Fruit fly (Drosophila melanogaster) whole organism, embryonic: Measurements from ENCODE around the gene Bap111.

ENCODE experiments used
- BEAF-32 ChIP-seq: fragments of 200-800 bp; sonication (Bioruptor generic); optimal IDR thresholded peaks from 3 replicates; lab custom pipeline; 2017; ENCODE audit warnings: missing biosample characterization, missing genetic modification characterization, mild to moderate bottlenecking, moderate library complexity, missing genetic modification reagents
- Blimp-1 ChIP-seq: fragments of 200-800 bp; sonication (Bioruptor generic); optimal IDR thresholded peaks from 3 replicates; lab custom pipeline; 2018; ENCODE audit warnings: missing biosample characterization, missing genetic modification characterization, mild to moderate bottlenecking, moderate library complexity, missing genetic modification reagents
- CG15479 ChIP-seq: fragments of 200-800 bp; sonication (Bioruptor generic); optimal IDR thresholded peaks from 3 replicates; lab custom pipeline; 2019; ENCODE audit warnings: missing biosample characterization, mild to moderate bottlenecking, missing genetic modification characterization, moderate library complexity
- CG2199 ChIP-seq: fragments of 200-800 bp; sonication (Bioruptor generic); IDR thresholded peaks from 3 replicates; pipeline ENCODE4 v1.3.6; 2022; ENCODE audit warnings: missing biosample characterization, missing genetic modification characterization
- CG2202 ChIP-seq: fragments of 200-800 bp; sonication (Bioruptor generic); optimal IDR thresholded peaks from 2 replicates; lab custom pipeline; 2018; ENCODE audit warnings: missing biosample characterization, mild to moderate bottlenecking, missing genetic modification characterization
- CG34422 ChIP-seq: fragments of 200-800 bp; sonication (Bioruptor generic); IDR thresholded peaks from 3 replicates; pipeline ENCODE4 v1.3.6; 2022; ENCODE audit warnings: missing biosample characterization, missing genetic modification characterization
- CG6813 ChIP-seq: fragments of 200-800 bp; sonication (Bioruptor generic); optimal IDR thresholded peaks from 2 replicates; lab custom pipeline; 2017; ENCODE audit warnings: missing biosample characterization, missing genetic modification characterization, mild to moderate bottlenecking, moderate library complexity, missing genetic modification reagents
- CG7556 ChIP-seq: fragments of 200-800 bp; sonication (Bioruptor generic); optimal IDR thresholded peaks from 2 replicates; lab custom pipeline; 2017; ENCODE audit warnings: missing biosample characterization, mild to moderate bottlenecking, missing genetic modification characterization
- CrebB ChIP-seq: fragments of 200-800 bp; sonication (Bioruptor generic); optimal IDR thresholded peaks from 3 replicates; lab custom pipeline; 2018; ENCODE audit warnings: missing biosample characterization, mild to moderate bottlenecking, missing genetic modification characterization
- Dll ChIP-seq: fragments of 200-800 bp; sonication (Bioruptor generic); IDR thresholded peaks from 4 replicates; pipeline ENCODE4 v1.3.6; 2022; ENCODE audit warnings: missing biosample characterization, missing genetic modification characterization; ENCODE audit not compliant: partially characterized antibody
- Hand ChIP-seq: fragments of 200-800 bp; sonication (Bioruptor generic); optimal IDR thresholded peaks from 2 replicates; lab custom pipeline; 2017; ENCODE audit warnings: mild to moderate bottlenecking, missing biosample characterization, missing genetic modification reagents, missing genetic modification characterization
- Kr ChIP-seq: fragments of 200-800 bp; sonication (Bioruptor generic); optimal IDR thresholded peaks from 2 replicates; lab custom pipeline; 2017; ENCODE audit warnings: missing biosample characterization, mild to moderate bottlenecking, missing genetic modification characterization
- Med ChIP-seq: fragments of 200-800 bp; sonication (Bioruptor generic); peaks from one replicate; lab custom pipeline; 2016; ENCODE audit warnings: missing biosample characterization, missing genetic modification characterization, mild to moderate bottlenecking, inconsistent platforms, moderate library complexity
- NK7.1 ChIP-seq: fragments of 200-800 bp; sonication (Bioruptor generic); optimal IDR thresholded peaks from 3 replicates; lab custom pipeline; 2016; ENCODE audit warnings: missing biosample characterization, missing genetic modification characterization
- PHDP ChIP-seq: fragments of 200-800 bp; sonication (Bioruptor generic); optimal IDR thresholded peaks from 3 replicates; lab custom pipeline; 2018; ENCODE audit warnings: missing biosample characterization, mild to moderate bottlenecking, missing genetic modification characterization, moderate library complexity
- Scr ChIP-seq: fragments of 200-800 bp; sonication (Bioruptor generic); IDR thresholded peaks from 2 replicates; pipeline ENCODE4 v1.3.6; 2022; ENCODE audit warnings: missing biosample characterization, missing genetic modification characterization; ENCODE audit not compliant: partially characterized antibody
- Sry-δ ChIP-seq: fragments of 200-800 bp; sonication (Bioruptor generic); optimal IDR thresholded peaks from 2 replicates; lab custom pipeline; 2016; ENCODE audit warnings: missing biosample characterization, missing genetic modification characterization
- Xrp1 ChIP-seq: fragments of 200-800 bp; sonication (Bioruptor generic); IDR thresholded peaks from 2 replicates; pipeline ENCODE4 v1.3.6; 2022; ENCODE audit warnings: missing biosample characterization, missing genetic modification characterization
- abd-A ChIP-seq: fragments of 200-800 bp; sonication (Bioruptor generic); optimal IDR thresholded peaks from 3 replicates; lab custom pipeline; 2019; ENCODE audit warnings: missing biosample characterization, mild to moderate bottlenecking, missing genetic modification characterization, moderate library complexity
- cad ChIP-seq: fragments of >200 bp; optimal IDR thresholded peaks from 2 replicates; lab custom pipeline; 2017; ENCODE audit warnings: missing biosample characterization, missing genetic modification characterization
- ci ChIP-seq: fragments of 200-800 bp; sonication (Bioruptor generic); IDR thresholded peaks from 3 replicates; pipeline ENCODE4 v1.3.6; 2022; ENCODE audit warnings: missing biosample characterization, missing genetic modification characterization
- dimm ChIP-seq: fragments of 200-800 bp; sonication (Bioruptor generic); IDR thresholded peaks from 2 replicates; pipeline ENCODE4 v1.3.6; 2022; ENCODE audit warnings: missing biosample characterization, missing genetic modification characterization
- esg ChIP-seq: fragments of 200-800 bp; sonication (Bioruptor generic); conservative IDR thresholded peaks from 2 replicates; pipeline ENCODE4 v1.3.6; 2022; ENCODE audit warnings: missing biosample characterization, missing genetic modification characterization
- eve ChIP-seq, 2 experiments: fragments of >200 bp; optimal IDR thresholded peaks; 2 replicates each; lab custom pipeline; 2017; ENCODE audit warnings: missing biosample characterization in 2 of 2, missing genetic modification characterization in 2 of 2
- gem ChIP-seq: fragments of 200-800 bp; sonication (Bioruptor generic); optimal IDR thresholded peaks from 2 replicates; lab custom pipeline; 2019; ENCODE audit warnings: missing biosample characterization, mild to moderate bottlenecking, missing genetic modification characterization, moderate library complexity
- grau ChIP-seq: fragments of 200-800 bp; optimal IDR thresholded peaks from 3 replicates; lab custom pipeline; 2019; ENCODE audit warnings: missing biosample characterization, mild to moderate bottlenecking, missing genetic modification characterization, moderate library complexity
- gsb-n ChIP-seq: fragments of 200-800 bp; sonication (Bioruptor generic); optimal IDR thresholded peaks from 3 replicates; lab custom pipeline; 2018; ENCODE audit warnings: missing biosample characterization, mild to moderate bottlenecking, missing genetic modification characterization
- hkb ChIP-seq, 2 experiments: fragments of 200-800 bp in 1 of 2; fragments of >200 bp in 1 of 2; sonication (Bioruptor generic) in 1 of 2; IDR thresholded peaks in 1 of 2; optimal IDR thresholded peaks in 1 of 2; 2 replicates each; pipeline versions ENCODE4 v1.3.6 to Lab custom; 2017 to 2022; ENCODE audit warnings: missing biosample characterization in 1 of 2, missing genetic modification characterization in 1 of 2
- inv ChIP-seq: fragments of 200-800 bp; sonication (Bioruptor generic); IDR thresholded peaks from 2 replicates; pipeline ENCODE4 v1.3.6; 2022; ENCODE audit warnings: missing biosample characterization, missing genetic modification characterization; ENCODE audit not compliant: partially characterized antibody
- nerfin-2 ChIP-seq: fragments of 200-800 bp; sonication (Bioruptor generic); IDR thresholded peaks from 2 replicates; pipeline ENCODE4 v1.3.6; 2022; ENCODE audit warnings: missing biosample characterization, missing genetic modification characterization; ENCODE audit not compliant: partially characterized antibody
- oc ChIP-seq: fragments of 200-800 bp; sonication (Bioruptor generic); optimal IDR thresholded peaks from 2 replicates; lab custom pipeline; 2018; ENCODE audit warnings: missing biosample characterization, mild to moderate bottlenecking, missing genetic modification characterization, moderate library complexity
- pros ChIP-seq: fragments of 200-800 bp; sonication (Bioruptor generic); optimal IDR thresholded peaks from 3 replicates; lab custom pipeline; 2019; ENCODE audit warnings: missing biosample characterization, mild to moderate bottlenecking, missing genetic modification characterization, moderate library complexity
- ranshi ChIP-seq: fragments of 200-800 bp; sonication (Bioruptor generic); IDR thresholded peaks from 2 replicates; pipeline ENCODE4 v1.3.6; 2022; ENCODE audit warnings: missing biosample characterization, missing genetic modification characterization
- row ChIP-seq: fragments of 200-800 bp; sonication (Bioruptor generic); IDR thresholded peaks from 3 replicates; pipeline ENCODE4 v1.3.6; 2022; ENCODE audit warnings: missing biosample characterization, missing genetic modification characterization
- schlank ChIP-seq: fragments of 200-800 bp; sonication (Bioruptor generic); optimal IDR thresholded peaks from 2 replicates; lab custom pipeline; 2018; ENCODE audit warnings: missing biosample characterization, mild to moderate bottlenecking, missing genetic modification characterization
- sens ChIP-seq: fragments of 200-800 bp; sonication (Bioruptor generic); peaks from one replicate; lab custom pipeline; 2016; ENCODE audit warnings: missing biosample characterization, missing genetic modification characterization
- slbo ChIP-seq: fragments of 200-800 bp; sonication (Bioruptor generic); IDR thresholded peaks from 2 replicates; pipeline ENCODE4 v1.3.6; 2022; ENCODE audit warnings: missing biosample characterization, missing genetic modification characterization
- sqz ChIP-seq: fragments of 200-800 bp; sonication (Bioruptor generic); optimal IDR thresholded peaks from 3 replicates; lab custom pipeline; 2018; ENCODE audit warnings: missing biosample characterization, mild to moderate bottlenecking, missing genetic modification characterization
- tin ChIP-seq: fragments of 200-800 bp; sonication (Bioruptor generic); optimal IDR thresholded peaks from 3 replicates; lab custom pipeline; 2016; ENCODE audit warnings: missing biosample characterization, missing genetic modification characterization
- tll ChIP-seq, 2 experiments: fragments of 200-800 bp in 1 of 2; fragments of >200 bp in 1 of 2; sonication (Bioruptor generic) in 1 of 2; optimal IDR thresholded peaks; 2 replicates each; lab custom pipeline; 2017 to 2019; ENCODE audit warnings: missing biosample characterization in 2 of 2, missing genetic modification characterization in 2 of 2, mild to moderate bottlenecking in 1 of 2, moderate library complexity in 1 of 2
- twi ChIP-seq: fragments of 200-800 bp; optimal IDR thresholded peaks from 2 replicates; lab custom pipeline; 2019; ENCODE audit warnings: missing biosample characterization, mild to moderate bottlenecking, missing genetic modification characterization, moderate library complexity
- zen ChIP-seq: fragments of 200-800 bp; sonication (Bioruptor generic); optimal IDR thresholded peaks from 3 replicates; lab custom pipeline; 2018; ENCODE audit warnings: missing biosample characterization, mild to moderate bottlenecking, missing genetic modification characterization, moderate library complexity
- zf30C ChIP-seq: fragments of 200-800 bp; sonication (Bioruptor generic); optimal IDR thresholded peaks from 3 replicates; lab custom pipeline; 2018; ENCODE audit warnings: missing biosample characterization, mild to moderate bottlenecking, missing genetic modification characterization

The Bap111 gene

DNA sequence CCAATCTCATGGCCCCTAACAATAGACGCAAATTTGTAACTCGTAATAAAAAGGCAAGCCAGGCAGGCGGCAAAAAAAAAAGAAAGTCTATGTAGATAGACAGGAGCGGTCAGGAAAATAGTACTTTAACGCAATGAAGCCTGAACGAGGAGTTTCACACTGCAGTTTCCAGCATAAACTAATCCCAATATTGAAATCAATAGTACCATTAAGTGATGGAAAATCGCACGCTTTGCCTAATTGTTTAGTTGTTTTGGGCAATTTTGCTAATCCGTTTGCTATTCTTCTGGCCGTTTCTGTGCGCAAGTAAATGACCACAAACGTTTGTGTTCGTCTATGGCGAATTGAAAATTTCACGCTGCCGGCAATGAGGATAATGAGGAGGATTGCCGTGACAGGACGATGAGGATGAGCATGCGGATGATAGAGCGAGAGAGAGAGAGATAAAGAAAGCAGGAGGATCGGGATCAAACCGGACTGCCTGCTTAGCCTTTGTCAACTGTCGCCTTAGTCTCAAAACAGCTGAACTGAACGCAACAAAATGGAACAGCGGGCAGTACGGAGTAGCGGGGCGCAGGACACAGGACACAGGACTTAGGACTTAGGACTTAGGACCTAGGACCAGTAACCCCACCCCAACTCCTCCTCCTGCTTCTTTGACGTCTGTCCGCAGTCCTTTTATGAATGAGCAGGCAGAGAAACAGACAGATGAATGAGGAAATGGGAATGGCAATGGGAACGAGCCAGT lies 21.7 kb upstream of the Bap111 start (continued):
- TF ChIP-seq Kr: peak; percentile 56
- peak; percentile 9 for TF ChIP-seq Blimp-1
- TF ChIP-seq eve (GFP tag; optimal IDR thresholded peaks at IDR 0.05; lab: Kevin White, UChicago): peak in 1 of 2 experiments; percentile 52
- TF ChIP-seq inv (GFP tag; lab: Robert Waterston, UW): no peak
- TF ChIP-seq slbo (GFP tag; lab: Robert Waterston, UW): 0 out of 2 replicates have a peak, but pooled peaks have one; percentile 33
- no peak for TF ChIP-seq hkb (optimal IDR thresholded peaks at IDR 0.05; lab: Kevin White, UChicago)
- TF ChIP-seq hkb (GFP tag; IDR thresholded peaks at IDR 0.05; lab: Robert Waterston, UW): peak; percentile 21; the same call in 1 of the 2 replicates
- no peak for TF ChIP-seq tin (GFP tag; lab: Kevin White, UChicago)
- TF ChIP-seq Xrp1: peak; percentile 52; the same call in 1 of the 2 replicates
- TF ChIP-seq ranshi (GFP tag; lab: Robert Waterston, UW): 0 out of 2 replicates have a peak, but pooled peaks have one; percentile 15
- peak; percentile 6 for TF ChIP-seq PHDP (tag; lab: Kevin White, UChicago)

DNA sequence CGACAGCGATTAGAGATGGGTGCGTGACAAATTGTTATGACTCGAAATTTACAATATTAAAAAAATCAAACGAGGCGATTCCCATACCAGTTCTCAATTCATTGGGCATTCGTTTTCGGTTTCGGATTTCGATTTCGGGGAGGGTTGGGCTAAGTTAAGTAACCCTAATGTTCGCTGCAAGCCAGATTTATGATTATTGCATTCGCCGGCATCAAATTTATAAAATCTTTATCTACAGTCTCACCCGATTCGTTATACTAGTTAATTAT lies 21.2 kb upstream of the Bap111 start:
- peak; percentile 33 for TF ChIP-seq pros (GFP tag; lab: Kevin White, UChicago)
- no peak for TF ChIP-seq nerfin-2
- peak; percentile 47 for TF ChIP-seq Sry-δ (GFP tag; lab: Kevin White, UChicago)
- TF ChIP-seq sens (GFP tag; lab: Kevin White, UChicago): peak; percentile 52
- peak; percentile 48; the same call in 2 of the 4 replicates for TF ChIP-seq Dll
- TF ChIP-seq oc (tag; lab: Kevin White, UChicago): peak; percentile 16
- TF ChIP-seq dimm (GFP tag; lab: Robert Waterston, UW): no peak
- TF ChIP-seq CrebB (tag; lab: Kevin White, UChicago): no peak
- TF ChIP-seq BEAF-32 (GFP tag; lab: Kevin White, UChicago): peak; percentile 47
- TF ChIP-seq CG6813 (GFP tag; lab: Kevin White, UChicago): no peak
- no peak for TF ChIP-seq NK7.1 (GFP tag; lab: Kevin White, UChicago)
- TF ChIP-seq sqz (GFP tag; lab: Kevin White, UChicago): peak; percentile 13
- TF ChIP-seq abd-A (tag; lab: Kevin White, UChicago): peak; percentile 54
- peak; percentile 84 for TF ChIP-seq gsb-n
- TF ChIP-seq CG2202: no peak
- peak; percentile 38; the same call in 2 of the 3 replicates for TF ChIP-seq row (GFP tag; lab: Robert Waterston, UW)
- TF ChIP-seq ci: 0 out of 3 replicates have a peak, but pooled peaks have one; percentile 44
- 0 out of 2 replicates have a peak, but pooled peaks have one; percentile 38 for TF ChIP-seq Scr (GFP tag; lab: Robert Waterston, UW)

DNA sequence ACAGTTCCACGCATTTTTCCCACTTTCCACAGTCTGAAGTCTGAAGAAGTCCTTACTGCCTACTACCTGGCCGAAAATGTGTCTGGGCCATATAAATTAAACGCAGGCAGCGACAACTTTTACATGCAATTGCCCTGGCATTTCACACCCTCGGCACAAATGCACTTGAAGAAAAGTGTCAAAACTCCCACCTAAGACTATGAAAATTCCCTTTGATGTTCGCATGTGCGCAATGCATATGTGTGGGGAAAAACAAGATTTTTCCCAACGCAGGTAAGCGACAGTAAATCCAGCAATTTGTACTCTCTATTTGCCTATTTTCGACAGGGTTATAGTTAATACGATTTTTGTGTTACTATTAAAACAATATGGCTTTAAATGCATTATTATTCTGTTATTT lies 19.7 kb upstream of the Bap111 start:
- peak; percentile 35 for TF ChIP-seq Med
- TF ChIP-seq CG34422 (GFP tag; lab: Robert Waterston, UW): no peak
- peak; percentile 1 for TF ChIP-seq grau (tag; lab: Kevin White, UChicago)
- TF ChIP-seq gem (tag; lab: Kevin White, UChicago): peak; percentile 9
- TF ChIP-seq esg (GFP tag; lab: Robert Waterston, UW): no peak
- peak; percentile 42 for TF ChIP-seq zen (tag; lab: Kevin White, UChicago)
- no peak for TF ChIP-seq schlank (tag; lab: Kevin White, UChicago)
- TF ChIP-seq CG15479 (GFP tag; lab: Kevin White, UChicago): peak; percentile 64
- peak; percentile 81 for TF ChIP-seq cad (GFP tag; lab: Kevin White, UChicago)
- TF ChIP-seq row (GFP tag; lab: Robert Waterston, UW): 0 out of 3 replicates have a peak, but pooled peaks have one; percentile 5
- peak in 1 of 2 experiments; percentile 81 for TF ChIP-seq tll (GFP tag; optimal IDR thresholded peaks at IDR 0.05; lab: Kevin White, UChicago)
- no peak for TF ChIP-seq Hand
- TF ChIP-seq zf30C: peak; percentile 73
- peak; percentile 68 for TF ChIP-seq twi
- peak; percentile 1 for TF ChIP-seq CG7556 (GFP tag; lab: Kevin White, UChicago)
- peak in 1 of 2 experiments; percentile 50 for TF ChIP-seq eve (GFP tag; optimal IDR thresholded peaks at IDR 0.05; lab: Kevin White, UChicago)
- 0 out of 3 replicates have a peak, but pooled peaks have one; percentile 22 for TF ChIP-seq CG2199
